Comparison of ENCODE assay signal across 5 worm cellular contexts in genomic region chrX:1147394-1147793, ce11.
TF ChIP-seq lines count a peak whose summit lies in the region.

No protein-coding gene starts in this region.

TF ChIP-seq in whole organism, L1 larva, 84 proteins besides CTCF, POLR2A, EP300 and RAD21:
- TF ChIP-seq elt-2 (tag; optimal IDR thresholded peaks at IDR 0.05; lab: Kevin White, UChicago): peak; percentile 15
- no peak for TF ChIP-seq nhr-28 (tag; optimal IDR thresholded peaks at IDR 0.05; lab: Kevin White, UChicago)
- TF ChIP-seq hpl-2 (GFP tag; optimal IDR thresholded peaks at IDR 0.05; lab: Kevin White, UChicago): no peak

TF ChIP-seq in whole organism, L2 larva, 48 proteins besides CTCF, POLR2A, EP300 and RAD21:
- TF ChIP-seq unc-62 (GFP tag; optimal IDR thresholded peaks at IDR 0.05; lab: Kevin White, UChicago) (no peak), elt-3 (tag; optimal IDR thresholded peaks at IDR 0.05; lab: Kevin White, UChicago) (no peak), fos-1 (tag; optimal IDR thresholded peaks at IDR 0.05; lab: Kevin White, UChicago) (peak; percentile 40), blmp-1 (tag; optimal IDR thresholded peaks at IDR 0.05; lab: Kevin White, UChicago; ENCODE audit: insufficient read depth) (no peak), nhr-237 (tag; optimal IDR thresholded peaks at IDR 0.05; lab: Kevin White, UChicago) (no peak), crh-2 (tag; optimal IDR thresholded peaks at IDR 0.05; lab: Kevin White, UChicago) (no peak), sma-3 (GFP tag; optimal IDR thresholded peaks at IDR 0.05; lab: Kevin White, UChicago) (no peak)

TF ChIP-seq in whole organism, L3 larva, 47 proteins besides CTCF, POLR2A, EP300 and RAD21:
- TF ChIP-seq unc-62 (GFP tag; optimal IDR thresholded peaks at IDR 0.05; lab: Kevin White, UChicago): no peak
- no peak for TF ChIP-seq ceh-28 (tag; optimal IDR thresholded peaks at IDR 0.05; lab: Kevin White, UChicago)
- no peak for TF ChIP-seq nhr-77 (tag; optimal IDR thresholded peaks at IDR 0.05; lab: Kevin White, UChicago)
- no peak for TF ChIP-seq ceh-16 (tag; optimal IDR thresholded peaks at IDR 0.05; lab: Kevin White, UChicago)
- no peak for TF ChIP-seq R02D3.7 (tag; optimal IDR thresholded peaks at IDR 0.05; lab: Kevin White, UChicago)
- no peak for TF ChIP-seq nhr-12 (tag; optimal IDR thresholded peaks at IDR 0.05; lab: Kevin White, UChicago)
- TF ChIP-seq nhr-76 (tag; optimal IDR thresholded peaks at IDR 0.05; lab: Kevin White, UChicago): no peak
- TF ChIP-seq egl-27 (tag; optimal IDR thresholded peaks at IDR 0.05; lab: Kevin White, UChicago): no peak
- TF ChIP-seq mdl-1 (tag; optimal IDR thresholded peaks at IDR 0.05; lab: Kevin White, UChicago): no peak
- no peak for TF ChIP-seq aly-2 (tag; optimal IDR thresholded peaks at IDR 0.05; lab: Kevin White, UChicago)
- TF ChIP-seq ceh-82 (tag; optimal IDR thresholded peaks at IDR 0.05; lab: Kevin White, UChicago): no peak
- no peak for TF ChIP-seq jun-1 (tag; optimal IDR thresholded peaks at IDR 0.05; lab: Kevin White, UChicago)
- TF ChIP-seq nhr-28 (tag; optimal IDR thresholded peaks at IDR 0.05; lab: Kevin White, UChicago): no peak
- TF ChIP-seq pqm-1 (tag; optimal IDR thresholded peaks at IDR 0.05; lab: Kevin White, UChicago): peak; percentile 64
- no peak for TF ChIP-seq skn-1 (tag; optimal IDR thresholded peaks at IDR 0.05; lab: Kevin White, UChicago)
- TF ChIP-seq ztf-4 (tag; optimal IDR thresholded peaks at IDR 0.05; lab: Kevin White, UChicago): no peak
- TF ChIP-seq elt-2 (tag; optimal IDR thresholded peaks at IDR 0.05; lab: Kevin White, UChicago): peak; percentile 64
TF ChIP-seq in whole organism, L3 larva: peak in this region for 2.

TF ChIP-seq in whole organism, L4 larva, 104 proteins besides CTCF, POLR2A, EP300 and RAD21:
- TF ChIP-seq pqm-1 (tag; optimal IDR thresholded peaks at IDR 0.05; lab: Kevin White, UChicago) (peak; percentile 61), dve-1 (tag; optimal IDR thresholded peaks at IDR 0.05; lab: Kevin White, UChicago; ENCODE audit: insufficient read depth) (peak; percentile 16), skn-1 (tag; optimal IDR thresholded peaks at IDR 0.05; lab: Kevin White, UChicago) (no peak), dmd-6 (GFP tag; IDR thresholded peaks at IDR 0.05; lab: Robert Waterston, UW) (peak; percentile 32; the same call in 1 of the 2 replicates), nhr-28 (tag; optimal IDR thresholded peaks at IDR 0.05; lab: Kevin White, UChicago) (peak; percentile 40), tra-1 (GFP tag; IDR thresholded peaks at IDR 0.05; lab: Robert Waterston, UW) (0 out of 2 replicates have a peak, but pooled peaks have one; percentile 42), daf-16 (GFP tag; optimal IDR thresholded peaks at IDR 0.05; lab: Kevin White, UChicago) (no peak), daf-16 (tag; optimal IDR thresholded peaks at IDR 0.05; lab: Kevin White, UChicago) (peak; percentile 29), zip-2 (tag; optimal IDR thresholded peaks at IDR 0.05; lab: Kevin White, UChicago) (no peak), unc-62 (GFP tag; optimal IDR thresholded peaks at IDR 0.05 in 1 of 2; lab: Kevin White, UChicago) (peak in 1 of 2 experiments; percentile 69), unc-62 (tag; optimal IDR thresholded peaks at IDR 0.05; lab: Kevin White, UChicago) (no peak), hlh-11 (tag; optimal IDR thresholded peaks at IDR 0.05; lab: Kevin White, UChicago) (peak; percentile 27)

TF ChIP-seq in whole organism, young adult, 124 proteins besides CTCF, POLR2A, EP300 and RAD21:
- no peak for TF ChIP-seq mel-28 (tag; optimal IDR thresholded peaks at IDR 0.05; lab: Kevin White, UChicago; ENCODE audit: borderline replicate concordance)
- TF ChIP-seq dox-1 (GFP tag; IDR thresholded peaks at IDR 0.05; lab: Robert Waterston, UW): 0 out of 2 replicates have a peak, but pooled peaks have one; percentile 7
